Worm (Caenorhabditis elegans) whole organism, midembryonic: ENCODE measurements around the gene B0507.1.

Experiments
- T22C8.4 ChIP-seq: fragments of 200-800 bp; sonication (Bioruptor generic); IDR thresholded peaks from 2 replicates; pipeline ENCODE4 v1.3.6; 2022; ENCODE audit warnings: missing genetic modification characterization, missing compliant biosample characterization
- cog-1 ChIP-seq: sonication (generic microtip); optimal IDR thresholded peaks from 2 replicates; lab custom pipeline; 2016; ENCODE audit warnings: missing genetic modification characterization, missing compliant biosample characterization
- flt-1 ChIP-seq: fragments of 200-800 bp; sonication (Bioruptor generic); IDR thresholded peaks from 2 replicates; pipeline ENCODE4 v1.3.6; 2022; ENCODE audit warnings: missing genetic modification characterization, missing compliant biosample characterization
- klf-2 ChIP-seq: fragments of 200-800 bp; sonication (Bioruptor generic); conservative IDR thresholded peaks from 2 replicates; pipeline ENCODE4 v1.3.6; 2022; ENCODE audit warnings: missing genetic modification reagents, missing genetic modification characterization, missing compliant biosample characterization
- med-1 ChIP-seq: sonication (generic microtip); optimal IDR thresholded peaks from 2 replicates; lab custom pipeline; 2017; ENCODE audit warnings: missing genetic modification characterization, mild to moderate bottlenecking, missing compliant biosample characterization, antibody characterized with exemption, missing genetic modification reagents; ENCODE audit not compliant: insufficient read depth
- ref-1 ChIP-seq: fragments of 200-800 bp; sonication (Bioruptor generic); conservative IDR thresholded peaks from 2 replicates; pipeline ENCODE4 v1.3.6; 2022; ENCODE audit warnings: missing genetic modification reagents, missing genetic modification characterization, missing compliant biosample characterization
- tab-1 ChIP-seq: fragments of 200-800 bp; sonication (Bioruptor generic); IDR thresholded peaks from 2 replicates; pipeline ENCODE4 v1.3.6; 2022; ENCODE audit warnings: missing genetic modification characterization, missing compliant biosample characterization
- ztf-23 ChIP-seq: fragments of 200-800 bp; sonication (Bioruptor generic); IDR thresholded peaks from 2 replicates; pipeline ENCODE4 v1.3.6; 2022; ENCODE audit warnings: missing genetic modification reagents, missing genetic modification characterization, missing compliant biosample characterization
- ztf-29 ChIP-seq: fragments of 200-800 bp; sonication (Bioruptor generic); IDR thresholded peaks from 2 replicates; pipeline ENCODE4 v1.3.6; 2022; ENCODE audit warnings: missing genetic modification reagents, missing genetic modification characterization, missing compliant biosample characterization

B0507.1 gene

ce11 chrV:8758618-8759017 is 17.8 kb upstream of the B0507.1 start, which contains the start of gene B0507.7:
Gene B0507.7, minus strand, starts transcription at chrV:8758718.
- TF ChIP-seq ztf-29 (GFP tag; lab: Robert Waterston, UW) (no peak), T22C8.4 (no peak), ref-1 (GFP tag; lab: Robert Waterston, UW) (no peak), tab-1 (GFP tag; lab: Robert Waterston, UW) (no peak), cog-1 (tag; lab: Kevin White, UChicago) (no peak), med-1 (no peak), klf-2 (no peak), flt-1 (GFP tag; lab: Robert Waterston, UW) (no peak), ztf-23 (GFP tag; lab: Robert Waterston, UW) (no peak)

DNA sequence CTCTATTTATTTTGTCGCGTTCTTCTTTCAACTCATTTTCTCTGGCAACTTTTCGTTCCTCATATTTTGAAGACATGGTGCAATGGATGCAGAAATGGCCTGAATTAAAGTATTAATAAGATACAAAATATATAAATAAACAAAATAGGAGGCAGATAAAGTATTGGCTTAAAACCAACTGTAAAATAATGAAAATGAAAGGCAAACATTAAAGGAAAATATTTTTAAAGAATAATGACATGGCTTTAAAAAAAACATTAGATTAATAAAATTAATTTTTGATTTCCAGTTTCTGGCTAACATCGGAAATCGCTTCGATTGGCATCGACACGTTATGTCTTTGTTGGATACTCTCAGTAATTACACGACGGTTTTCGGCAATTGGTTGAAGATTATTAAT is 16.0 kb upstream of the B0507.1 start, which contains the start of gene ddn-1:
ddn-1 (minus strand) TSS at position 101 of the 400 bp plus-strand sequence.
- TF ChIP-seq flt-1 (GFP tag; lab: Robert Waterston, UW) = no peak
- no peak for TF ChIP-seq ztf-29 (GFP tag; lab: Robert Waterston, UW)
- no peak for TF ChIP-seq med-1
- TF ChIP-seq tab-1 (GFP tag; lab: Robert Waterston, UW) = no peak
- no peak for TF ChIP-seq T22C8.4
- TF ChIP-seq ztf-23 (GFP tag; lab: Robert Waterston, UW) = no peak
- TF ChIP-seq ref-1 (GFP tag; lab: Robert Waterston, UW) = no peak
- no peak for TF ChIP-seq klf-2
- TF ChIP-seq cog-1 (tag; lab: Kevin White, UChicago) = no peak

DNA sequence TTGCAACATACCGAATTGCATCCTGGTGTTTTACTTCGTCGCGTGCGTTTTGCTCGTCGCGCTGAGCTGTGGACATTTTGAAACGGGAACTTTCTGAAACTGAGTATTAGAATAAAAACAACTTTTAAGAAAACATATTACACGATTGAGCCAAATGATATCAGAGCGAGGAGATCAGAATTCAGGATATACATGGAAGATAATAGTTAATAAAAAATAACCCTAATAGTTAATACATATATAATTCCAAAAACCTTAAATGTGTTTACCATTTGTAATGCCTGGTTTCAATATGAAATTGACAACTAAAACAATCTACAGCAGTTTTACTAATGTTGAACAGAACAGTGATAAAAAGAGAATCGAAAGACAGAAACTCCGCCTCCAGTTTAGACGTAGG is 13.5 kb upstream of the B0507.1 start, which contains the start of gene B0507.8:
B0507.8 (minus strand) TSS at position 101 of the 400 bp plus-strand sequence.
- TF ChIP-seq T22C8.4 (no peak), cog-1 (tag; lab: Kevin White, UChicago) (no peak), tab-1 (GFP tag; lab: Robert Waterston, UW) (no peak), med-1 (no peak), ztf-23 (GFP tag; lab: Robert Waterston, UW) (no peak), ztf-29 (GFP tag; lab: Robert Waterston, UW) (no peak), ref-1 (GFP tag; lab: Robert Waterston, UW) (no peak), flt-1 (GFP tag; lab: Robert Waterston, UW) (no peak), klf-2 (no peak)

- no peak for TF ChIP-seq med-1
- TF ChIP-seq tab-1 (GFP tag; lab: Robert Waterston, UW) = no peak
- TF ChIP-seq klf-2 = no peak
- no peak for TF ChIP-seq ztf-23 (GFP tag; lab: Robert Waterston, UW)
- no peak for TF ChIP-seq cog-1 (tag; lab: Kevin White, UChicago)
- TF ChIP-seq ztf-29 (GFP tag; lab: Robert Waterston, UW) = no peak
Measured at ce11 chrV:8765938-8766337, 10.4 kb upstream of the B0507.1 start, which contains the start of gene B0507.9. Gene B0507.9, minus strand, starts transcription at chrV:8766038.

DNA sequence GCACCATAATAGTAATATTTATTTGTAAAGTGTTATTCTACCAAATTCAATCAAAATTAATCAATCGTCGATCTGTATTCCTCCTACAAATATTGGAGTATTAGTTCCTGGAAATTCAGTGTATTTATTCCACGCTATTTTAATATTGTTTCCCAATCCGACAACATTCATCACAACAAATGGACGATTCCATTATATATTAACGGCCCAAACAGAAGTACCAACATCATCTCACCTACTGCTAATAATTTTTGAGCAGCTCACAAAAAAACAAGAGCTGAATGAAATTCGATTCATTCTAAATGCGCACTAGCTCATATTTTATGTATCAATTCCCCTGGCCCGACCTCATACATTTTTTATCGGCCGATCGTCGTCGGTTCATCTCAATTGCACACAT is 9.3 kb upstream of the B0507.1 start:
- TF ChIP-seq tab-1 (GFP tag; lab: Robert Waterston, UW) = no peak
- no peak for TF ChIP-seq ref-1 (GFP tag; lab: Robert Waterston, UW)

- no peak for TF ChIP-seq flt-1 (GFP tag; lab: Robert Waterston, UW)
- TF ChIP-seq T22C8.4 = no peak
- TF ChIP-seq tab-1 (GFP tag; lab: Robert Waterston, UW) = no peak
- TF ChIP-seq ztf-29 (GFP tag; lab: Robert Waterston, UW) = no peak
- no peak for TF ChIP-seq cog-1 (tag; lab: Kevin White, UChicago)
- TF ChIP-seq klf-2 = no peak
Measured at ce11 chrV:8767493-8767892, 8.9 kb upstream of the B0507.1 start.

- TF ChIP-seq med-1 = no peak
- TF ChIP-seq ztf-29 (GFP tag; lab: Robert Waterston, UW) = no peak
- no peak for TF ChIP-seq flt-1 (GFP tag; lab: Robert Waterston, UW)
- no peak for TF ChIP-seq ztf-23 (GFP tag; lab: Robert Waterston, UW)
- TF ChIP-seq ref-1 (GFP tag; lab: Robert Waterston, UW) = no peak
- no peak for TF ChIP-seq T22C8.4
- no peak for TF ChIP-seq tab-1 (GFP tag; lab: Robert Waterston, UW)
- TF ChIP-seq cog-1 (tag; lab: Kevin White, UChicago) = no peak
- TF ChIP-seq klf-2 = no peak
Measured at ce11 chrV:8768481-8768959, 7.8 kb upstream of the B0507.1 start, which contains the start of gene B0507.3. Gene B0507.3, plus strand, starts transcription at chrV:8768909.

- no peak for TF ChIP-seq klf-2
- no peak for TF ChIP-seq ztf-29 (GFP tag; lab: Robert Waterston, UW)
- TF ChIP-seq flt-1 (GFP tag; lab: Robert Waterston, UW) = no peak
- no peak for TF ChIP-seq cog-1 (tag; lab: Kevin White, UChicago)
- TF ChIP-seq med-1 = no peak
- no peak for TF ChIP-seq tab-1 (GFP tag; lab: Robert Waterston, UW)
- TF ChIP-seq ref-1 (GFP tag; lab: Robert Waterston, UW) = no peak
- no peak for TF ChIP-seq T22C8.4
- TF ChIP-seq ztf-23 (GFP tag; lab: Robert Waterston, UW) = no peak
Measured at ce11 chrV:8769154-8769553, 7.2 kb upstream of the B0507.1 start.

ce11 chrV:8771599-8771998 is 4.8 kb upstream of the B0507.1 start, which contains the start of gene srx-115:
Gene srx-115, plus strand, starts transcription at chrV:8771899.
- TF ChIP-seq tab-1 (GFP tag; lab: Robert Waterston, UW) = no peak
- no peak for TF ChIP-seq ztf-29 (GFP tag; lab: Robert Waterston, UW)

DNA sequence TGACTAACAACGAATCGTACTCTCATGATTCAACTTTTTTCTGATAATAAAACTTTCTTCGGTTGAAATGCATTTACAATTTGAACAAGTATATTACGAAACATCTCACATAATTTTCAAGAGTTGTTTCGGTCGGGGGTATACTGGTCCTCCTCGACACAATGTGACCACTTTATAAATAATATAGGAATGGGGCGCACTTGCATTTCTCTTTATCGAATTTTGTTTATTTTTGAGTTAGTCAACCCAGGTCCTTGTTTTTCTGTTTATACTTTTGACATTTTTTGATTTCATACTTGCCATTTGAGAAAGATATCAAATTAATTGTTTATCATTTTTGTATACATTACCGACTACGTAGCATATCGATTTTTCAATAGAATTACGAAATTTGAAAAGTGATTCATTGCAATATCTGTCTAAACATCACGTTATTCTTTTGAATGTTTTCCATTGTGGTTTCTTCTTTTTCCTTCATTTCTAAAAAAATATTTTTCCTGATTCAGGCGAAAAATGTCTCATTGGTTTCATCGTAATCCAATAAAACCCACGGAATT is 2.5 kb upstream of the B0507.1 start, which contains the start of gene B0507.2:
B0507.2 (plus strand) TSS at position 507 of the 557 bp plus-strand sequence.
- TF ChIP-seq T22C8.4 (no peak), ref-1 (GFP tag; lab: Robert Waterston, UW) (no peak), flt-1 (GFP tag; lab: Robert Waterston, UW) (no peak), tab-1 (GFP tag; lab: Robert Waterston, UW) (no peak), cog-1 (tag; lab: Kevin White, UChicago) (no peak), ztf-29 (GFP tag; lab: Robert Waterston, UW) (no peak), ztf-23 (GFP tag; lab: Robert Waterston, UW) (no peak), med-1 (no peak), klf-2 (no peak)
